Fruit fly (Drosophila melanogaster): ENCODE measurements around the gene Nepl3.

dm6 chr2L:5030535-5030934 lies 27.5 kb downstream of the Nepl3 start:
- TF ChIP-seq psq (optimal IDR thresholded peaks at IDR 0.05) (no peak), Myc (optimal IDR thresholded peaks at IDR 0.05) (no peak), ttk (optimal IDR thresholded peaks at IDR 0.05) (no peak)
